Worm (Caenorhabditis elegans): ENCODE measurements around the gene drn-1.

ce11 chrII:5293287-5293850 is 21.7 kb upstream of the drn-1 start, which contains the start of gene ZK622.1:
- TF ChIP-seq him-1 (tag; optimal IDR thresholded peaks at IDR 0.05) = no peak
- TF ChIP-seq W03F9.2 (tag; optimal IDR thresholded peaks at IDR 0.05) = no peak
- peak; percentile 24 for TF ChIP-seq dao-5 (tag; optimal IDR thresholded peaks at IDR 0.05)
